Fruit fly (Drosophila melanogaster) whole organism, embryonic: ENCODE results near the gene pyd.

Source experiments
- Ada2b ChIP-seq: fragments of 200-800 bp; sonication (Bioruptor generic); IDR thresholded peaks from 2 replicates; pipeline ENCODE4 v1.3.6; 2022; ENCODE audit warnings: missing biosample characterization, missing genetic modification characterization
- Bgb ChIP-seq: fragments of 200-800 bp; sonication (Bioruptor generic); IDR thresholded peaks from 2 replicates; pipeline ENCODE4 v1.3.6; 2022; ENCODE audit warnings: missing biosample characterization, missing genetic modification characterization; ENCODE audit not compliant: partially characterized antibody
- CG12659 ChIP-seq: fragments of 200-800 bp; sonication (Bioruptor generic); optimal IDR thresholded peaks from 3 replicates; lab custom pipeline; 2017; ENCODE audit warnings: mild to moderate bottlenecking, missing biosample characterization, missing genetic modification reagents, missing genetic modification characterization
- CG13287 ChIP-seq: fragments of 200-800 bp; sonication (Bioruptor generic); IDR thresholded peaks from 2 replicates; pipeline ENCODE4 v1.3.6; 2022; ENCODE audit warnings: missing biosample characterization, missing genetic modification characterization; ENCODE audit not compliant: partially characterized antibody
- CG14965 ChIP-seq: fragments of 200-800 bp; sonication (Bioruptor generic); optimal IDR thresholded peaks from 2 replicates; lab custom pipeline; 2016; ENCODE audit warnings: missing biosample characterization, missing genetic modification characterization, borderline replicate concordance
- CG16779 ChIP-seq: fragments of 200-800 bp; sonication (Bioruptor generic); IDR thresholded peaks from 2 replicates; pipeline ENCODE4 v1.3.6; 2022; ENCODE audit warnings: missing biosample characterization, missing genetic modification characterization
- CG16815 ChIP-seq: fragments of 200-800 bp; sonication (Bioruptor generic); optimal IDR thresholded peaks from 3 replicates; lab custom pipeline; 2017; ENCODE audit warnings: missing biosample characterization, mild to moderate bottlenecking, missing genetic modification characterization
- CG17912 ChIP-seq: fragments of 200-800 bp; sonication (Bioruptor generic); optimal IDR thresholded peaks from 2 replicates; lab custom pipeline; 2018; ENCODE audit warnings: missing biosample characterization, mild to moderate bottlenecking, missing genetic modification characterization
- CG2120 ChIP-seq: fragments of 200-800 bp; sonication (Bioruptor generic); optimal IDR thresholded peaks from 3 replicates; lab custom pipeline; 2016; ENCODE audit warnings: missing biosample characterization, missing genetic modification characterization
- CG2199 ChIP-seq: fragments of 200-800 bp; sonication (Bioruptor generic); IDR thresholded peaks from 3 replicates; pipeline ENCODE4 v1.3.6; 2022; ENCODE audit warnings: missing biosample characterization, missing genetic modification characterization
- CG31365 ChIP-seq: fragments of 200-800 bp; sonication (Bioruptor generic); optimal IDR thresholded peaks from 2 replicates; lab custom pipeline; 2018; ENCODE audit warnings: missing biosample characterization, mild to moderate bottlenecking, missing genetic modification characterization
- CG3163 ChIP-seq: fragments of 200-800 bp; sonication (Bioruptor generic); optimal IDR thresholded peaks from 3 replicates; lab custom pipeline; 2016; ENCODE audit warnings: missing biosample characterization, missing genetic modification characterization
- CG33213 ChIP-seq: fragments of 200-800 bp; sonication (Bioruptor generic); optimal IDR thresholded peaks from 3 replicates; lab custom pipeline; 2016; ENCODE audit warnings: missing biosample characterization, missing genetic modification characterization
- CG33557 ChIP-seq: fragments of 200-800 bp; sonication (Bioruptor generic); optimal IDR thresholded peaks from 2 replicates; lab custom pipeline; 2019; ENCODE audit warnings: missing biosample characterization, mild to moderate bottlenecking, missing genetic modification characterization, moderate library complexity
- CG3407 ChIP-seq: fragments of 200-800 bp; sonication (Bioruptor generic); optimal IDR thresholded peaks from 2 replicates; lab custom pipeline; 2018; ENCODE audit warnings: missing biosample characterization, mild to moderate bottlenecking, missing genetic modification characterization
- CG3726 ChIP-seq: fragments of 200-800 bp; sonication (Bioruptor generic); IDR thresholded peaks from 3 replicates; pipeline ENCODE4, ENCODE4 v1.3.6; 2022; ENCODE audit warnings: missing biosample characterization, missing genetic modification characterization
- CG7786 ChIP-seq: fragments of 200-800 bp; sonication (Bioruptor generic); optimal IDR thresholded peaks from 2 replicates; lab custom pipeline; 2016; ENCODE audit warnings: missing biosample characterization, missing genetic modification characterization
- CG8290 ChIP-seq, 3 experiments: fragments of 200-800 bp; sonication (Bioruptor generic); optimal IDR thresholded peaks; 2 replicates each; lab custom pipeline; 2016 to 2019; ENCODE audit warnings: missing biosample characterization in 3 of 3, missing genetic modification characterization in 3 of 3, mild to moderate bottlenecking in 2 of 3, moderate library complexity in 1 of 3
- CG8765 ChIP-seq: fragments of 200-800 bp; sonication (Bioruptor generic); IDR thresholded peaks from 2 replicates; pipeline ENCODE4 v1.3.6; 2022; ENCODE audit warnings: missing biosample characterization, missing genetic modification characterization
- CG9437 ChIP-seq: fragments of 200-800 bp; sonication (Bioruptor generic); optimal IDR thresholded peaks from 2 replicates; lab custom pipeline; 2018; ENCODE audit warnings: missing biosample characterization, mild to moderate bottlenecking, missing genetic modification characterization
- Camta ChIP-seq: fragments of 200-800 bp; sonication (Bioruptor generic); optimal IDR thresholded peaks from 2 replicates; lab custom pipeline; 2016; ENCODE audit warnings: missing biosample characterization, missing genetic modification characterization
- Chrac-16 ChIP-seq: fragments of 200-800 bp; sonication (Bioruptor generic); optimal IDR thresholded peaks from 3 replicates; lab custom pipeline; 2016; ENCODE audit warnings: missing biosample characterization, missing genetic modification characterization
- Dek ChIP-seq: fragments of 200-800 bp; sonication (Bioruptor generic); optimal IDR thresholded peaks from 3 replicates; lab custom pipeline; 2019; ENCODE audit warnings: missing biosample characterization, mild to moderate bottlenecking, missing genetic modification characterization, moderate library complexity
- Dip2 ChIP-seq: fragments of 200-800 bp; sonication (Bioruptor generic); IDR thresholded peaks from 2 replicates; pipeline ENCODE4 v1.3.6; 2022; ENCODE audit warnings: missing biosample characterization, missing genetic modification characterization
- Dip3 ChIP-seq: fragments of 200-800 bp; sonication (Bioruptor generic); optimal IDR thresholded peaks from 3 replicates; lab custom pipeline; 2016; ENCODE audit warnings: missing biosample characterization, missing genetic modification characterization
- GATAe ChIP-seq: fragments of 200-800 bp; sonication (Bioruptor generic); conservative IDR thresholded peaks from 2 replicates; pipeline ENCODE4 v1.3.6; 2022; ENCODE audit warnings: missing biosample characterization, missing genetic modification characterization
- H2.0 ChIP-seq: fragments of 200-800 bp; sonication (Bioruptor generic); IDR thresholded peaks from 2 replicates; pipeline ENCODE4 v1.3.6; 2022; ENCODE audit warnings: missing biosample characterization, missing genetic modification characterization
- HLH54F ChIP-seq: fragments of 200-800 bp; sonication (Bioruptor generic); optimal IDR thresholded peaks from 3 replicates; lab custom pipeline; 2016; ENCODE audit warnings: missing biosample characterization, missing genetic modification characterization
- Hr78 ChIP-seq, 2 experiments: fragments of 200-800 bp in 1 of 2; fragments of >200 bp in 1 of 2; sonication (Bioruptor generic) in 1 of 2; optimal IDR thresholded peaks; 2 replicates each; lab custom pipeline; 2017 to 2019; ENCODE audit warnings: missing biosample characterization in 2 of 2, missing genetic modification characterization in 2 of 2, mild to moderate bottlenecking in 1 of 2, moderate library complexity in 1 of 2
- MESR4 ChIP-seq: fragments of 200-800 bp; sonication (Bioruptor generic); optimal IDR thresholded peaks from 2 replicates; lab custom pipeline; 2018; ENCODE audit warnings: missing biosample characterization, mild to moderate bottlenecking, missing genetic modification characterization, moderate library complexity
- Med ChIP-seq: fragments of 200-800 bp; sonication (Bioruptor generic); peaks from one replicate; lab custom pipeline; 2016; ENCODE audit warnings: missing biosample characterization, missing genetic modification characterization, mild to moderate bottlenecking, inconsistent platforms, moderate library complexity
- Meics ChIP-seq: fragments of 200-800 bp; sonication (Bioruptor generic); optimal IDR thresholded peaks from 2 replicates; lab custom pipeline; 2017; ENCODE audit warnings: missing biosample characterization, mild to moderate bottlenecking, missing genetic modification characterization
- Optix ChIP-seq: fragments of 200-800 bp; sonication (Bioruptor generic); IDR thresholded peaks from 3 replicates; pipeline ENCODE4 v1.3.6; 2022; ENCODE audit warnings: missing biosample characterization, missing genetic modification characterization
- Stat92E ChIP-seq, 3 experiments: fragments of >200 bp in 2 of 3; fragments of 200-800 bp in 1 of 3; sonication (Bioruptor generic) in 1 of 3; optimal IDR thresholded peaks; 2 replicates each; lab custom pipeline; 2017 to 2019; ENCODE audit warnings: missing biosample characterization in 3 of 3, missing genetic modification characterization in 3 of 3, mild to moderate bottlenecking in 1 of 3, moderate library complexity in 1 of 3
- abd-A ChIP-seq: fragments of 200-800 bp; sonication (Bioruptor generic); optimal IDR thresholded peaks from 3 replicates; lab custom pipeline; 2019; ENCODE audit warnings: missing biosample characterization, mild to moderate bottlenecking, missing genetic modification characterization, moderate library complexity
- bowl ChIP-seq: fragments of 200-800 bp; sonication (Bioruptor generic); IDR thresholded peaks from 2 replicates; pipeline ENCODE4 v1.3.6; 2022; ENCODE audit warnings: missing biosample characterization, missing genetic modification characterization
- cato ChIP-seq: fragments of 200-800 bp; sonication (Bioruptor generic); optimal IDR thresholded peaks from 2 replicates; lab custom pipeline; 2016; ENCODE audit warnings: missing biosample characterization, missing genetic modification characterization, borderline replicate concordance
- crc ChIP-seq: fragments of 200-800 bp; sonication (Bioruptor generic); optimal IDR thresholded peaks from 2 replicates; lab custom pipeline; 2016; ENCODE audit warnings: missing biosample characterization, missing genetic modification characterization
- lab ChIP-seq: fragments of 200-800 bp; sonication (Bioruptor generic); optimal IDR thresholded peaks from 3 replicates; lab custom pipeline; 2017; ENCODE audit warnings: missing biosample characterization, missing genetic modification characterization, mild to moderate bottlenecking, moderate library complexity, missing genetic modification reagents
- maf-S ChIP-seq: fragments of 200-800 bp; sonication (Bioruptor generic); optimal IDR thresholded peaks from 2 replicates; lab custom pipeline; 2016; ENCODE audit warnings: missing biosample characterization, missing genetic modification characterization
- mld ChIP-seq: fragments of 200-800 bp; sonication (Bioruptor generic); IDR thresholded peaks from 3 replicates; pipeline ENCODE4 v1.3.6; 2022; ENCODE audit warnings: missing biosample characterization, missing genetic modification characterization; ENCODE audit not compliant: partially characterized antibody
- otp ChIP-seq: fragments of 200-800 bp; sonication (Bioruptor generic); IDR thresholded peaks from 3 replicates; pipeline ENCODE4, ENCODE4 v1.3.6; 2022; ENCODE audit warnings: missing biosample characterization, missing genetic modification characterization
- pnt ChIP-seq: fragments of 200-800 bp; sonication (Bioruptor generic); optimal IDR thresholded peaks from 3 replicates; lab custom pipeline; 2016; ENCODE audit warnings: missing biosample characterization, missing genetic modification characterization
- run ChIP-seq: fragments of 200-800 bp; sonication (Bioruptor generic); optimal IDR thresholded peaks from 3 replicates; lab custom pipeline; 2018; ENCODE audit warnings: missing biosample characterization, mild to moderate bottlenecking, missing genetic modification characterization
- sim ChIP-seq: fragments of 200-800 bp; sonication (Bioruptor generic); IDR thresholded peaks from 2 replicates; pipeline ENCODE4 v1.3.6; 2022; ENCODE audit warnings: missing biosample characterization, missing genetic modification characterization
- tna ChIP-seq: fragments of 200-800 bp; sonication (Bioruptor generic); IDR thresholded peaks from 2 replicates; pipeline ENCODE4 v1.3.6; 2022; ENCODE audit warnings: missing biosample characterization, missing genetic modification characterization; ENCODE audit not compliant: partially characterized antibody
- toy ChIP-seq: fragments of 200-800 bp; sonication (Bioruptor generic); IDR thresholded peaks from 2 replicates; pipeline ENCODE4 v1.3.6; 2022; ENCODE audit warnings: missing biosample characterization, missing genetic modification characterization
- tx ChIP-seq: fragments of 200-800 bp; sonication (Bioruptor generic); optimal IDR thresholded peaks from 2 replicates; lab custom pipeline; 2016; ENCODE audit warnings: missing biosample characterization, missing genetic modification characterization
- yki ChIP-seq: fragments of >200 bp; optimal IDR thresholded peaks from 3 replicates; lab custom pipeline; 2018

pyd gene

dm6 chr3R:8788722-8789400 is 142.8 kb downstream of the pyd start (continued):
- no peak for TF ChIP-seq tx (GFP tag; lab: Kevin White, UChicago)
- TF ChIP-seq CG16815 (GFP tag; lab: Kevin White, UChicago) = no peak
- no peak for TF ChIP-seq Hr78 (GFP tag; optimal IDR thresholded peaks at IDR 0.05; lab: Kevin White, UChicago)
- TF ChIP-seq CG3407 (GFP tag; lab: Kevin White, UChicago) = peak; percentile 11
- no peak for TF ChIP-seq Chrac-16 (GFP tag; lab: Kevin White, UChicago)
- no peak for TF ChIP-seq CG17912 (GFP tag; lab: Kevin White, UChicago)
- peak; percentile 11 for TF ChIP-seq abd-A
- TF ChIP-seq Dip2 (GFP tag; lab: Robert Waterston, UW) = no peak
- TF ChIP-seq cato (GFP tag; lab: Kevin White, UChicago) = no peak
- no peak for TF ChIP-seq Camta
- TF ChIP-seq CG31365 (tag; lab: Kevin White, UChicago) = no peak
- TF ChIP-seq Bgb (GFP tag; lab: Robert Waterston, UW) = no peak
- TF ChIP-seq Dip3 (GFP tag; lab: Kevin White, UChicago) = no peak
- no peak for TF ChIP-seq maf-S (GFP tag; lab: Kevin White, UChicago)
- peak; percentile 28; the same call in 1 of the 3 replicates for TF ChIP-seq otp (GFP tag; lab: Robert Waterston, UW)
- TF ChIP-seq run (tag; lab: Kevin White, UChicago) = no peak
- no peak for TF ChIP-seq Meics (GFP tag; lab: Kevin White, UChicago)
- TF ChIP-seq yki (lab: Kevin White, UChicago) = no peak
- no peak for TF ChIP-seq GATAe (GFP tag; lab: Robert Waterston, UW)
- peak; percentile 27; the same call in 1 of the 2 replicates for TF ChIP-seq Ada2b (GFP tag; lab: Robert Waterston, UW)
- TF ChIP-seq CG3726 (GFP tag; lab: Robert Waterston, UW) = 0 out of 3 replicates have a peak, but pooled peaks have one; percentile 59
- TF ChIP-seq Optix (GFP tag; lab: Robert Waterston, UW) = peak; percentile 59; the same call in 1 of the 3 replicates
- TF ChIP-seq H2.0 (GFP tag; lab: Robert Waterston, UW) = peak; percentile 72
- peak; percentile 56; the same call in 1 of the 2 replicates for TF ChIP-seq sim (GFP tag; lab: Robert Waterston, UW)
- no peak for TF ChIP-seq CG16779 (GFP tag; lab: Robert Waterston, UW)
- no peak for TF ChIP-seq CG33213 (GFP tag; lab: Kevin White, UChicago)
- peak; percentile 100 for TF ChIP-seq CG2199
- TF ChIP-seq CG14965 (GFP tag; lab: Kevin White, UChicago) = no peak
- TF ChIP-seq mld (GFP tag; lab: Robert Waterston, UW) = no peak
- no peak for TF ChIP-seq CG12659
- no peak for TF ChIP-seq toy (GFP tag; lab: Robert Waterston, UW)
- no peak for TF ChIP-seq CG9437 (GFP tag; lab: Kevin White, UChicago)
- TF ChIP-seq pnt = no peak
- TF ChIP-seq CG8290 (GFP tag; optimal IDR thresholded peaks at IDR 0.05; lab: Kevin White, UChicago) = no peak
- TF ChIP-seq CG8290 (tag; optimal IDR thresholded peaks at IDR 0.05; lab: Kevin White, UChicago) = no peak
- no peak for TF ChIP-seq crc (GFP tag; lab: Kevin White, UChicago)
- peak; percentile 13 for TF ChIP-seq Med (GFP tag; lab: Kevin White, UChicago)
- TF ChIP-seq CG7786 = no peak
- no peak for TF ChIP-seq CG33557 (GFP tag; lab: Kevin White, UChicago)
- no peak for TF ChIP-seq CG3163 (GFP tag; lab: Kevin White, UChicago)
- TF ChIP-seq MESR4 (GFP tag; lab: Kevin White, UChicago) = no peak
- TF ChIP-seq CG2120 = no peak
- peak; percentile 40 for TF ChIP-seq lab (GFP tag; lab: Kevin White, UChicago)
- TF ChIP-seq bowl (GFP tag; lab: Robert Waterston, UW) = no peak
- TF ChIP-seq CG8765 = no peak
- TF ChIP-seq Dek = peak; percentile 21
- TF ChIP-seq Stat92E (GFP tag; optimal IDR thresholded peaks at IDR 0.05; lab: Kevin White, UChicago) = no peak
- no peak for TF ChIP-seq HLH54F (GFP tag; lab: Kevin White, UChicago)
- no peak for TF ChIP-seq tna
- TF ChIP-seq CG13287 (GFP tag; lab: Robert Waterston, UW) = no peak
